Fruit fly (Drosophila melanogaster) whole organism, prepupa: ENCODE results near the gene CG33342.

Source experiments
- Blimp-1 ChIP-seq: fragments of 200-800 bp; sonication (Bioruptor generic); optimal IDR thresholded peaks from 3 replicates; lab custom pipeline; 2017; ENCODE audit warnings: missing biosample characterization, missing genetic modification characterization, mild to moderate bottlenecking, moderate library complexity, missing genetic modification reagents
- CG11902 ChIP-seq: fragments of 200-800 bp; sonication (Bioruptor generic); optimal IDR thresholded peaks from 3 replicates; lab custom pipeline; 2016; ENCODE audit warnings: missing biosample characterization, missing genetic modification characterization
- CG31627 ChIP-seq: fragments of 200-800 bp; sonication (Bioruptor generic); optimal IDR thresholded peaks from 3 replicates; lab custom pipeline; 2016; ENCODE audit warnings: missing biosample characterization, missing genetic modification characterization
- Eip78C ChIP-seq: fragments of 200-800 bp; sonication (Bioruptor generic); peaks from one replicate; lab custom pipeline; 2016; ENCODE audit warnings: missing biosample characterization, missing genetic modification characterization
- Ets96B ChIP-seq: fragments of 200-800 bp; optimal IDR thresholded peaks from 2 replicates; lab custom pipeline; 2019; ENCODE audit warnings: missing biosample characterization, mild to moderate bottlenecking, missing genetic modification characterization, moderate library complexity
- lz ChIP-seq: fragments of 200-800 bp; sonication (Bioruptor generic); optimal IDR thresholded peaks from 3 replicates; lab custom pipeline; 2016; ENCODE audit warnings: missing biosample characterization, missing genetic modification characterization

- TF ChIP-seq Eip78C (GFP tag; lab: Kevin White, UChicago) (no peak), CG31627 (GFP tag; lab: Kevin White, UChicago) (no peak), Ets96B (tag; lab: Kevin White, UChicago) (no peak), Blimp-1 (no peak), CG11902 (GFP tag; lab: Kevin White, UChicago) (no peak), lz (GFP tag; lab: Kevin White, UChicago) (no peak)
Observed at dm6 chr3R:24372662-24373061, 4.0 kb upstream of the CG33342 start, which contains the start of gene CG17782.
